Fruit fly (Drosophila melanogaster) whole organism, embryonic: Measurements from ENCODE around the gene CG13067.

ENCODE experiments used
- B-H2 ChIP-seq: fragments of 200-800 bp; sonication (Bioruptor generic); optimal IDR thresholded peaks from 2 replicates; lab custom pipeline; 2018; ENCODE audit warnings: missing biosample characterization, mild to moderate bottlenecking, missing genetic modification characterization
- CG10959 ChIP-seq: fragments of 200-800 bp; sonication (Bioruptor generic); IDR thresholded peaks from 2 replicates; pipeline ENCODE4 v1.3.6; 2022; ENCODE audit warnings: missing biosample characterization, missing genetic modification characterization
- CG11398 ChIP-seq: fragments of 200-800 bp; sonication (Bioruptor generic); optimal IDR thresholded peaks from 2 replicates; lab custom pipeline; 2016; ENCODE audit warnings: missing biosample characterization, missing genetic modification characterization
- CG12769 ChIP-seq: fragments of 200-800 bp; sonication (Bioruptor generic); optimal IDR thresholded peaks from 2 replicates; lab custom pipeline; 2019; ENCODE audit warnings: missing biosample characterization, mild to moderate bottlenecking, missing genetic modification characterization, moderate library complexity
- CG13775 ChIP-seq: fragments of 200-800 bp; sonication (Bioruptor generic); optimal IDR thresholded peaks from 3 replicates; lab custom pipeline; 2017; ENCODE audit warnings: missing biosample characterization, mild to moderate bottlenecking, missing genetic modification characterization
- CG14710 ChIP-seq: fragments of 200-800 bp; sonication (Bioruptor generic); optimal IDR thresholded peaks from 3 replicates; lab custom pipeline; 2019; ENCODE audit warnings: missing biosample characterization, mild to moderate bottlenecking, missing genetic modification characterization, moderate library complexity
- CG14965 ChIP-seq: fragments of 200-800 bp; sonication (Bioruptor generic); optimal IDR thresholded peaks from 2 replicates; lab custom pipeline; 2016; ENCODE audit warnings: missing biosample characterization, missing genetic modification characterization, borderline replicate concordance
- CG15696 ChIP-seq: fragments of 200-800 bp; sonication (Bioruptor generic); optimal IDR thresholded peaks from 2 replicates; lab custom pipeline; 2019; ENCODE audit warnings: missing biosample characterization, mild to moderate bottlenecking, missing genetic modification characterization, moderate library complexity
- CG17361 ChIP-seq: fragments of 200-800 bp; sonication (Bioruptor generic); IDR thresholded peaks from 3 replicates; pipeline ENCODE4 v1.3.6; 2022; ENCODE audit warnings: missing biosample characterization, missing genetic modification characterization
- CG18599 ChIP-seq: fragments of 200-800 bp; sonication (Bioruptor generic); optimal IDR thresholded peaks from 3 replicates; lab custom pipeline; 2017; ENCODE audit warnings: missing biosample characterization, missing genetic modification characterization, mild to moderate bottlenecking, moderate library complexity, missing genetic modification reagents
- CG2129 ChIP-seq: fragments of 200-800 bp; sonication (Bioruptor generic); IDR thresholded peaks from 2 replicates; pipeline ENCODE4 v1.3.6; 2022; ENCODE audit warnings: missing biosample characterization, missing genetic modification characterization; ENCODE audit not compliant: partially characterized antibody
- CG3407 ChIP-seq: fragments of 200-800 bp; sonication (Bioruptor generic); optimal IDR thresholded peaks from 2 replicates; lab custom pipeline; 2018; ENCODE audit warnings: missing biosample characterization, mild to moderate bottlenecking, missing genetic modification characterization
- CG7987 ChIP-seq: fragments of 200-800 bp; sonication (Bioruptor generic); optimal IDR thresholded peaks from 2 replicates; lab custom pipeline; 2018; ENCODE audit warnings: missing biosample characterization, mild to moderate bottlenecking, missing genetic modification characterization, moderate library complexity
- CG8924 ChIP-seq: fragments of 200-800 bp; optimal IDR thresholded peaks from 3 replicates; lab custom pipeline; 2019; ENCODE audit warnings: missing biosample characterization, mild to moderate bottlenecking, missing genetic modification characterization, moderate library complexity
- Dip2 ChIP-seq: fragments of 200-800 bp; sonication (Bioruptor generic); IDR thresholded peaks from 2 replicates; pipeline ENCODE4 v1.3.6; 2022; ENCODE audit warnings: missing biosample characterization, missing genetic modification characterization
- Fer2 ChIP-seq: fragments of 200-800 bp; sonication (Bioruptor generic); optimal IDR thresholded peaks from 2 replicates; lab custom pipeline; 2018; ENCODE audit warnings: missing biosample characterization, mild to moderate bottlenecking, missing genetic modification characterization, moderate library complexity
- HmgD ChIP-seq: fragments of 200-800 bp; sonication (Bioruptor generic); optimal IDR thresholded peaks from 3 replicates; lab custom pipeline; 2016; ENCODE audit warnings: missing biosample characterization, missing genetic modification characterization
- Jarid2 ChIP-seq: fragments of 200-800 bp; sonication (Bioruptor generic); optimal IDR thresholded peaks from 3 replicates; lab custom pipeline; 2017; ENCODE audit warnings: mild to moderate bottlenecking, missing biosample characterization, missing genetic modification reagents, missing genetic modification characterization
- Lim3 ChIP-seq: fragments of 200-800 bp; sonication (Bioruptor generic); IDR thresholded peaks from 2 replicates; pipeline ENCODE4 v1.3.6; 2022; ENCODE audit warnings: missing biosample characterization, missing genetic modification characterization
- MESR4 ChIP-seq: fragments of 200-800 bp; sonication (Bioruptor generic); optimal IDR thresholded peaks from 2 replicates; lab custom pipeline; 2018; ENCODE audit warnings: missing biosample characterization, mild to moderate bottlenecking, missing genetic modification characterization, moderate library complexity
- Mrtf ChIP-seq: fragments of 200-800 bp; sonication (Bioruptor generic); IDR thresholded peaks from 3 replicates; pipeline ENCODE4 v1.3.6; 2022; ENCODE audit warnings: missing biosample characterization, missing genetic modification characterization
- NC2α ChIP-seq: fragments of 200-800 bp; sonication (Bioruptor generic); optimal IDR thresholded peaks from 2 replicates; lab custom pipeline; 2016; ENCODE audit warnings: missing biosample characterization, missing genetic modification characterization
- NFAT ChIP-seq: fragments of 200-800 bp; sonication (Bioruptor generic); IDR thresholded peaks from 2 replicates; pipeline ENCODE4 v1.3.6; 2022; ENCODE audit warnings: missing biosample characterization, missing genetic modification characterization
- Poxn ChIP-seq: fragments of 200-800 bp; sonication (Bioruptor generic); IDR thresholded peaks from 2 replicates; pipeline ENCODE4 v1.3.6; 2022; ENCODE audit warnings: missing biosample characterization, missing genetic modification characterization
- Side ChIP-seq: fragments of 200-800 bp; sonication (Bioruptor generic); optimal IDR thresholded peaks from 2 replicates; lab custom pipeline; 2016; ENCODE audit warnings: missing biosample characterization, missing genetic modification characterization
- Stat92E ChIP-seq, 3 experiments: fragments of >200 bp in 2 of 3; fragments of 200-800 bp in 1 of 3; sonication (Bioruptor generic) in 1 of 3; optimal IDR thresholded peaks; 2 replicates each; lab custom pipeline; 2017 to 2019; ENCODE audit warnings: missing biosample characterization in 3 of 3, missing genetic modification characterization in 3 of 3, mild to moderate bottlenecking in 1 of 3, moderate library complexity in 1 of 3
- aop ChIP-seq: fragments of 200-800 bp; sonication (Bioruptor generic); IDR thresholded peaks from 2 replicates; pipeline ENCODE4 v1.3.6; 2022; ENCODE audit warnings: missing biosample characterization, missing genetic modification characterization
- ase ChIP-seq: fragments of 200-800 bp; sonication (Bioruptor generic); IDR thresholded peaks from 3 replicates; pipeline ENCODE4 v1.3.6; 2022; ENCODE audit warnings: missing biosample characterization, missing genetic modification characterization
- az2 ChIP-seq: fragments of 200-800 bp; sonication (Bioruptor generic); optimal IDR thresholded peaks from 3 replicates; lab custom pipeline; 2016; ENCODE audit warnings: missing biosample characterization, missing genetic modification characterization
- danr ChIP-seq: fragments of 200-800 bp; sonication (Bioruptor generic); IDR thresholded peaks from 2 replicates; pipeline ENCODE4 v1.3.6; 2022; ENCODE audit warnings: missing biosample characterization, missing genetic modification characterization
- dpn ChIP-seq, 2 experiments: fragments of 200-800 bp; sonication (Bioruptor generic); optimal IDR thresholded peaks; 3 replicates each; lab custom pipeline; 2016; ENCODE audit warnings: missing biosample characterization in 2 of 2, missing genetic modification characterization in 2 of 2
- eve ChIP-seq, 2 experiments: fragments of >200 bp; optimal IDR thresholded peaks; 2 replicates each; lab custom pipeline; 2017; ENCODE audit warnings: missing biosample characterization in 2 of 2, missing genetic modification characterization in 2 of 2
- fd102C ChIP-seq: fragments of 200-800 bp; sonication (Bioruptor generic); optimal IDR thresholded peaks from 2 replicates; lab custom pipeline; 2018; ENCODE audit warnings: missing biosample characterization, mild to moderate bottlenecking, missing genetic modification characterization, moderate library complexity
- fd3F ChIP-seq: fragments of 200-800 bp; sonication (Bioruptor generic); optimal IDR thresholded peaks from 2 replicates; lab custom pipeline; 2018; ENCODE audit warnings: missing biosample characterization, mild to moderate bottlenecking, missing genetic modification characterization, moderate library complexity
- fd96Cb ChIP-seq: fragments of 200-800 bp; sonication (Bioruptor generic); optimal IDR thresholded peaks from 2 replicates; lab custom pipeline; 2018; ENCODE audit warnings: missing biosample characterization, mild to moderate bottlenecking, missing genetic modification characterization, moderate library complexity
- gfzf ChIP-seq: fragments of 200-800 bp; sonication (Bioruptor generic); optimal IDR thresholded peaks from 2 replicates; lab custom pipeline; 2016; ENCODE audit warnings: missing biosample characterization, mild to moderate bottlenecking, missing genetic modification characterization, moderate library complexity
- hbn ChIP-seq: fragments of 200-800 bp; sonication (Bioruptor generic); IDR thresholded peaks from 2 replicates; pipeline ENCODE4 v1.3.6; 2022; ENCODE audit warnings: missing biosample characterization, missing genetic modification characterization; ENCODE audit not compliant: partially characterized antibody
- inv ChIP-seq: fragments of 200-800 bp; sonication (Bioruptor generic); IDR thresholded peaks from 2 replicates; pipeline ENCODE4 v1.3.6; 2022; ENCODE audit warnings: missing biosample characterization, missing genetic modification characterization; ENCODE audit not compliant: partially characterized antibody
- jing ChIP-seq: fragments of 200-800 bp; sonication (Bioruptor generic); optimal IDR thresholded peaks from 2 replicates; lab custom pipeline; 2018; ENCODE audit warnings: missing biosample characterization, mild to moderate bottlenecking, missing genetic modification characterization
- lov ChIP-seq, 2 experiments: fragments of 200-800 bp in 1 of 2; fragments of >200 bp in 1 of 2; sonication (Bioruptor generic) in 1 of 2; IDR thresholded peaks in 1 of 2; optimal IDR thresholded peaks in 1 of 2; 2 replicates in 1 of 2; 3 replicates in 1 of 2; pipeline versions ENCODE4 v1.3.6 to Lab custom; 2017 to 2022; ENCODE audit warnings: missing biosample characterization in 1 of 2, missing genetic modification characterization in 1 of 2
- nerfin-2 ChIP-seq: fragments of 200-800 bp; sonication (Bioruptor generic); IDR thresholded peaks from 2 replicates; pipeline ENCODE4 v1.3.6; 2022; ENCODE audit warnings: missing biosample characterization, missing genetic modification characterization; ENCODE audit not compliant: partially characterized antibody
- oc ChIP-seq: fragments of 200-800 bp; sonication (Bioruptor generic); optimal IDR thresholded peaks from 2 replicates; lab custom pipeline; 2018; ENCODE audit warnings: missing biosample characterization, mild to moderate bottlenecking, missing genetic modification characterization, moderate library complexity
- ranshi ChIP-seq: fragments of 200-800 bp; sonication (Bioruptor generic); IDR thresholded peaks from 2 replicates; pipeline ENCODE4 v1.3.6; 2022; ENCODE audit warnings: missing biosample characterization, missing genetic modification characterization
- run ChIP-seq: fragments of 200-800 bp; sonication (Bioruptor generic); optimal IDR thresholded peaks from 3 replicates; lab custom pipeline; 2018; ENCODE audit warnings: missing biosample characterization, mild to moderate bottlenecking, missing genetic modification characterization
- scrt ChIP-seq: fragments of 200-800 bp; sonication (Bioruptor generic); optimal IDR thresholded peaks from 2 replicates; lab custom pipeline; 2018; ENCODE audit warnings: missing biosample characterization, mild to moderate bottlenecking, missing genetic modification characterization, moderate library complexity
- ssp ChIP-seq: fragments of 200-800 bp; sonication (Bioruptor generic); IDR thresholded peaks from 2 replicates; pipeline ENCODE4 v1.3.6; 2022; ENCODE audit warnings: missing biosample characterization, missing genetic modification characterization
- tup ChIP-seq: fragments of 200-800 bp; sonication (Bioruptor generic); optimal IDR thresholded peaks from 2 replicates; lab custom pipeline; 2016; ENCODE audit warnings: missing biosample characterization, mild to moderate bottlenecking, missing genetic modification characterization, moderate library complexity
- vfl ChIP-seq: fragments of 200-800 bp; sonication (Bioruptor generic); optimal IDR thresholded peaks from 2 replicates; lab custom pipeline; 2016; ENCODE audit warnings: missing biosample characterization, missing genetic modification characterization
- zfh1 ChIP-seq: fragments of 200-800 bp; sonication (Bioruptor generic); IDR thresholded peaks from 3 replicates; pipeline ENCODE4 v1.3.6; 2022; ENCODE audit warnings: missing biosample characterization, missing genetic modification characterization

CG13067 gene

dm6 chr3L:16228659-16229205 is 42.4 kb upstream of the CG13067 start, which contains the start of gene Tmx3 (continued):
- TF ChIP-seq CG18599: no peak
- no peak for TF ChIP-seq nerfin-2 (GFP tag; lab: Robert Waterston, UW)
- peak; percentile 30 for TF ChIP-seq run (tag; lab: Kevin White, UChicago)
- peak; percentile 49 for TF ChIP-seq vfl (GFP tag; lab: Kevin White, UChicago)
- peak; percentile 40 for TF ChIP-seq tup (GFP tag; lab: Kevin White, UChicago)
- no peak for TF ChIP-seq fd102C
- no peak for TF ChIP-seq CG7987 (GFP tag; lab: Kevin White, UChicago)
- TF ChIP-seq MESR4: no peak
- peak in 1 of 3 experiments; percentile 45 for TF ChIP-seq Stat92E (GFP tag; optimal IDR thresholded peaks at IDR 0.05; lab: Kevin White, UChicago)
- no peak for TF ChIP-seq eve (GFP tag; optimal IDR thresholded peaks at IDR 0.05; lab: Kevin White, UChicago)
- TF ChIP-seq Side (GFP tag; lab: Kevin White, UChicago): peak; percentile 10
- TF ChIP-seq CG10959: peak; percentile 99
- no peak for TF ChIP-seq inv (GFP tag; lab: Robert Waterston, UW)
- peak; percentile 85 for TF ChIP-seq aop (GFP tag; lab: Robert Waterston, UW)
- 0 out of 2 replicates have a peak, but pooled peaks have one; percentile 32 for TF ChIP-seq Lim3
- TF ChIP-seq NFAT (GFP tag; lab: Robert Waterston, UW): peak; percentile 94
- TF ChIP-seq ase (GFP tag; lab: Robert Waterston, UW): peak; percentile 86
- no peak for TF ChIP-seq CG2129
- TF ChIP-seq zfh1 (GFP tag; lab: Robert Waterston, UW): peak; percentile 88
- no peak for TF ChIP-seq lov (optimal IDR thresholded peaks at IDR 0.05; lab: Kevin White, UChicago)
- TF ChIP-seq lov (GFP tag; IDR thresholded peaks at IDR 0.05; lab: Robert Waterston, UW): peak; percentile 73; the same call in 1 of the 3 replicates
- TF ChIP-seq az2: peak; percentile 89
- peak; percentile 86 for TF ChIP-seq fd3F
- TF ChIP-seq CG12769: no peak
- TF ChIP-seq scrt (GFP tag; lab: Kevin White, UChicago): peak; percentile 67
- peak; percentile 87 for TF ChIP-seq CG13775 (GFP tag; lab: Kevin White, UChicago)
- TF ChIP-seq hbn (GFP tag; lab: Robert Waterston, UW): no peak
- TF ChIP-seq CG17361 (GFP tag; lab: Robert Waterston, UW): peak; percentile 76
- no peak for TF ChIP-seq CG11398 (GFP tag; lab: Kevin White, UChicago)
- TF ChIP-seq ssp (GFP tag; lab: Robert Waterston, UW): peak; percentile 88
- TF ChIP-seq gfzf (GFP tag; lab: Kevin White, UChicago): peak; percentile 60
- TF ChIP-seq Poxn (GFP tag; lab: Robert Waterston, UW): peak; percentile 79
- peak; percentile 89 for TF ChIP-seq CG15696
- peak; percentile 66 to 90 for TF ChIP-seq dpn (GFP tag; optimal IDR thresholded peaks at IDR 0.05; lab: Kevin White, UChicago)
- TF ChIP-seq oc (tag; lab: Kevin White, UChicago): peak; percentile 78
- no peak for TF ChIP-seq NC2α
- TF ChIP-seq Dip2 (GFP tag; lab: Robert Waterston, UW): no peak
- peak; percentile 89 for TF ChIP-seq CG8924
- TF ChIP-seq B-H2 (GFP tag; lab: Kevin White, UChicago): no peak
- peak; percentile 84; the same call in 2 of the 3 replicates for TF ChIP-seq Mrtf (GFP tag; lab: Robert Waterston, UW)
- TF ChIP-seq CG14965: no peak
- no peak for TF ChIP-seq HmgD (GFP tag; lab: Kevin White, UChicago)
- peak; percentile 89 for TF ChIP-seq fd96Cb (tag; lab: Kevin White, UChicago)
- TF ChIP-seq ranshi (GFP tag; lab: Robert Waterston, UW): peak; percentile 95
- TF ChIP-seq Fer2 (tag; lab: Kevin White, UChicago): peak; percentile 80
- TF ChIP-seq danr (GFP tag; lab: Robert Waterston, UW): peak; percentile 77
- TF ChIP-seq Jarid2 (GFP tag; lab: Kevin White, UChicago): no peak
- peak; percentile 27 for TF ChIP-seq jing (GFP tag; lab: Kevin White, UChicago)
- TF ChIP-seq CG3407 (GFP tag; lab: Kevin White, UChicago): peak; percentile 71
- TF ChIP-seq CG14710 (tag; lab: Kevin White, UChicago): peak; percentile 93
